Worm (Caenorhabditis elegans): Measurements from ENCODE around the gene srd-48.
A peak's percentile ranks its signal among the peaks of the same experiment; 100 is the strongest.

Gene srd-48

DNA sequence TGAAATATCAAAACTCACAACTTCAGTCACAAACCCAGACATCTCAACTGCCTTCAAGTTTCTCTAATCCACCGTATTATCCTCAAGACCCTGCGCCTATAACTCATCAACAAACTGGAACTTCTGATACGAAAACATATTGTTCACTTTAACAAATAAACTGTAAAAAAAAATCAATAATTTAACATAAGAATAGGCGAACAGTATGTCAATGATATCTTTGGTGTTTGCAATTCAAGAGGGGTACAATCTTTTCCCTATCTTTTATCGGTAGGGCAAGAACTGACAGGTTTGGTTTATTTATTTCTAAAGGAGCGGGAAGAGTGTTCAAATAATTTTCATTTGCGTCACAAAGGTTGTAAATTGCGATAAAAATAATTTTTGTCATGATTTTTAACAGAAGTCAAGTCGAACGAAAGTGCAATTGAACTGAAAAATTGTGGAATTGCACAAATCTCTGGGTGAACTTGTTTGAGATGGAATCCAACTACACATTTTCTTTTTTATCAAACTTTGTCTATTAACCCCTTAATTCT is 27.1 kb downstream of the srd-48 start (continued):
- peak in 4 of 6 experiments; percentile 54 to 100 (median 89) for TF ChIP-seq elt-3 (tag; optimal IDR thresholded peaks at IDR 0.05)
- TF ChIP-seq nhr-237 (tag; optimal IDR thresholded peaks at IDR 0.05): peak; percentile 98
- TF ChIP-seq unc-130 (tag; optimal IDR thresholded peaks at IDR 0.05): no peak
- peak; percentile 67 for TF ChIP-seq efl-3 (GFP tag; optimal IDR thresholded peaks at IDR 0.05)
- TF ChIP-seq unc-62 (GFP tag; optimal IDR thresholded peaks at IDR 0.05): no peak
- TF ChIP-seq xbp-1 (tag; optimal IDR thresholded peaks at IDR 0.05): peak; percentile 91
- TF ChIP-seq blmp-1 (tag; optimal IDR thresholded peaks at IDR 0.05): peak; percentile 54
- TF ChIP-seq nhr-47 (tag; optimal IDR thresholded peaks at IDR 0.05): peak; percentile 99
- peak; percentile 98 for TF ChIP-seq tbx-2 (tag; optimal IDR thresholded peaks at IDR 0.05)
- peak; percentile 99 for TF ChIP-seq jun-1 (tag; optimal IDR thresholded peaks at IDR 0.05)
- TF ChIP-seq elt-2 (tag; optimal IDR thresholded peaks at IDR 0.05): peak; percentile 91
- peak; percentile 99 for TF ChIP-seq sox-4 (tag; optimal IDR thresholded peaks at IDR 0.05)
- TF ChIP-seq fos-1 (tag; optimal IDR thresholded peaks at IDR 0.05): peak; percentile 99
- peak; percentile 98 for TF ChIP-seq swsn-7 (tag; optimal IDR thresholded peaks at IDR 0.05)
- TF ChIP-seq mab-9 (GFP tag; IDR thresholded peaks at IDR 0.05): peak; percentile 92
- peak; percentile 74 for TF ChIP-seq mef-2 (tag; optimal IDR thresholded peaks at IDR 0.05)
- no peak for TF ChIP-seq F16B12.6 (tag; optimal IDR thresholded peaks at IDR 0.05)
- peak; percentile 92 for TF ChIP-seq grh-1 (GFP tag; IDR thresholded peaks at IDR 0.05)
- TF ChIP-seq ceh-90 (tag; optimal IDR thresholded peaks at IDR 0.05): peak; percentile 15
- peak; percentile 80 to 83 for TF ChIP-seq efl-1 (optimal IDR thresholded peaks at IDR 0.05)
- peak; percentile 52 to 96 for TF ChIP-seq efl-1 (GFP tag; optimal IDR thresholded peaks at IDR 0.05 in 1 of 2)
- peak; percentile 99 for TF ChIP-seq nhr-90 (tag; optimal IDR thresholded peaks at IDR 0.05; ENCODE audit: poor library complexity)
- TF ChIP-seq C34B4.2 (tag; optimal IDR thresholded peaks at IDR 0.05): no peak
- TF ChIP-seq lin-14 (GFP tag; optimal IDR thresholded peaks at IDR 0.05): peak; percentile 96
- TF ChIP-seq nhr-12 (tag; optimal IDR thresholded peaks at IDR 0.05): peak; percentile 64
- TF ChIP-seq zag-1 (tag; optimal IDR thresholded peaks at IDR 0.05): peak; percentile 84
- peak; percentile 49 to 89 for TF ChIP-seq ztf-11 (tag; optimal IDR thresholded peaks at IDR 0.05)
- TF ChIP-seq rnt-1 (tag; optimal IDR thresholded peaks at IDR 0.05): peak; percentile 95
- TF ChIP-seq nhr-77 (tag; optimal IDR thresholded peaks at IDR 0.05): peak; percentile 99
- TF ChIP-seq alr-1 (tag; optimal IDR thresholded peaks at IDR 0.05; ENCODE audit: borderline replicate concordance): no peak
- TF ChIP-seq C04F5.9 (tag; optimal IDR thresholded peaks at IDR 0.05): peak; percentile 93
- TF ChIP-seq nhr-85 (tag): peak; percentile 98
- TF ChIP-seq tlp-1 (tag; optimal IDR thresholded peaks at IDR 0.05): no peak

DNA sequence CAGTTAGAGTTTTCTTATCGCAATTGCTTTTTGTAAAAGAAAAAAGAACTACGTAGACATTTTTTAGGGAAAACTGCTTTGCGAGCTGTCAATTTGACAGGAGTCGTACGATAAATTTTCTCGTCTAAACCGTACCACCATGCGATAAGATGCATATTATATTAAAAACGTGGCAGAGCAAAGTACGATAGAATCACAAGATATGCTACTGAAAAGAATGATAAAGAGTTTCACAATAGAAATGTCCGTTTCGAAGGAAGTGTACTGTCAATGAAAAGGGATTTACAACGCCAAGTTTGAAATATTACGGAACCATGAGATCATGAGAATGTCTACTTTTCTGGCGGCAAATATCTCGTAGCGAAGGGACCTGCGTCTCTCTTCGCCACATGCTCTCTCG is 28.9 kb downstream of the srd-48 start, which contains the start of gene F19H6.5:
F19H6.5 (minus strand) TSS at position 101 of the 400 bp plus-strand sequence.
- TF ChIP-seq irx-1 (tag; optimal IDR thresholded peaks at IDR 0.05) (no peak), lin-13 (GFP tag; optimal IDR thresholded peaks at IDR 0.05) (no peak), egl-27 (tag; optimal IDR thresholded peaks at IDR 0.05) (no peak), isw-1 (GFP tag; IDR thresholded peaks at IDR 0.05) (no peak), unc-98 (GFP tag; IDR thresholded peaks at IDR 0.05) (no peak), nhr-47 (tag; optimal IDR thresholded peaks at IDR 0.05) (no peak), snpc-4 (tag; optimal IDR thresholded peaks at IDR 0.05) (no peak), ceh-8 (GFP tag; optimal IDR thresholded peaks at IDR 0.05) (no peak), alr-1 (tag; optimal IDR thresholded peaks at IDR 0.05; ENCODE audit: borderline replicate concordance) (no peak), efl-3 (GFP tag; optimal IDR thresholded peaks at IDR 0.05) (no peak), vab-15 (tag; optimal IDR thresholded peaks at IDR 0.05) (no peak), lir-3 (tag; optimal IDR thresholded peaks at IDR 0.05; ENCODE audit: poor library complexity) (no peak), mab-9 (GFP tag; IDR thresholded peaks at IDR 0.05) (no peak), Y116A8C.19 (tag; optimal IDR thresholded peaks at IDR 0.05; ENCODE audit: borderline replicate concordance) (no peak), aly-2 (tag; optimal IDR thresholded peaks at IDR 0.05) (no peak)
